Worm (Caenorhabditis elegans) whole organism, L2 larva: ENCODE data around the gene F01F1.11.

Experiments
- alr-1 ChIP-seq: fragments of 150-350 bp; optimal IDR thresholded peaks from 2 replicates; lab custom pipeline; 2014; ENCODE audit warnings: missing biosample characterization, missing genetic modification characterization
- aly-2 ChIP-seq: fragments of 150-350 bp; optimal IDR thresholded peaks from 2 replicates; lab custom pipeline; 2014; ENCODE audit warnings: missing biosample characterization, missing genetic modification characterization
- elt-1 ChIP-seq: fragments of 150-350 bp; optimal IDR thresholded peaks from 2 replicates; lab custom pipeline; 2014; ENCODE audit warnings: missing biosample characterization, missing genetic modification characterization
- lin-11 ChIP-seq: fragments of 150-350 bp; sonication (generic microtip); optimal IDR thresholded peaks from 2 replicates; lab custom pipeline; 2014; ENCODE audit warnings: missing biosample characterization, missing genetic modification characterization, inconsistent platforms, mixed read lengths
- lin-13 ChIP-seq: fragments of 150-350 bp; optimal IDR thresholded peaks from 2 replicates; lab custom pipeline; 2014; ENCODE audit warnings: missing biosample characterization, missing genetic modification reagents, missing genetic modification characterization
- lsy-2 ChIP-seq, 2 experiments: fragments of 150-350 bp in 1 of 2; sonication (generic microtip) in 1 of 2; optimal IDR thresholded peaks; 2 replicates each; lab custom pipeline; 2014 to 2017; ENCODE audit warnings: missing biosample characterization in 2 of 2, missing genetic modification characterization in 2 of 2
- nhr-10 ChIP-seq: sonication (generic microtip); optimal IDR thresholded peaks from 2 replicates; lab custom pipeline; 2017; ENCODE audit warnings: missing biosample characterization, missing genetic modification characterization
- nhr-237 ChIP-seq: fragments of 150-350 bp; optimal IDR thresholded peaks from 2 replicates; lab custom pipeline; 2014; ENCODE audit warnings: missing biosample characterization, missing genetic modification characterization
- nhr-25 ChIP-seq: fragments of 150-350 bp; sonication (generic microtip); optimal IDR thresholded peaks from 3 replicates; lab custom pipeline; 2014; ENCODE audit warnings: missing biosample characterization, missing genetic modification characterization
- nhr-77 ChIP-seq: fragments of 150-350 bp; optimal IDR thresholded peaks from 2 replicates; lab custom pipeline; 2014; ENCODE audit warnings: missing biosample characterization, missing genetic modification characterization
- skn-1 ChIP-seq: sonication (generic microtip); optimal IDR thresholded peaks from 2 replicates; lab custom pipeline; 2017; ENCODE audit warnings: missing biosample characterization, missing genetic modification characterization
- ztf-11 ChIP-seq: sonication (generic microtip); optimal IDR thresholded peaks from 2 replicates; lab custom pipeline; 2017; ENCODE audit warnings: missing biosample characterization, missing genetic modification characterization
- ztf-4 ChIP-seq: fragments of 150-350 bp; optimal IDR thresholded peaks from 2 replicates; lab custom pipeline; 2014; ENCODE audit warnings: missing biosample characterization, missing genetic modification characterization

- no peak for TF ChIP-seq nhr-77 (tag; lab: Kevin White, UChicago)
- TF ChIP-seq lin-11 (tag; lab: Kevin White, UChicago) = no peak
- no peak for TF ChIP-seq alr-1 (tag; lab: Kevin White, UChicago)
- TF ChIP-seq lsy-2 (tag; optimal IDR thresholded peaks at IDR 0.05; lab: Kevin White, UChicago) = no peak
- no peak for TF ChIP-seq aly-2 (tag; lab: Kevin White, UChicago)
- TF ChIP-seq ztf-4 (tag; lab: Kevin White, UChicago) = no peak
- TF ChIP-seq nhr-237 = no peak
- TF ChIP-seq elt-1 (tag; lab: Kevin White, UChicago) = no peak
- TF ChIP-seq nhr-25 (tag; lab: Kevin White, UChicago) = no peak
- TF ChIP-seq nhr-10 (tag; lab: Kevin White, UChicago) = no peak
- no peak for TF ChIP-seq skn-1
- no peak for TF ChIP-seq ztf-11 (tag; lab: Kevin White, UChicago)
- TF ChIP-seq lin-13 (GFP tag; lab: Kevin White, UChicago) = no peak
These were observed 37.0 kb downstream of the F01F1.11 start for ce11 chrIII:5834663-5835062.
